Fruit fly (Drosophila melanogaster) whole organism, prepupa: ENCODE results near the gene UQCR-6.4L.

Source experiments
- Blimp-1 ChIP-seq: fragments of 200-800 bp; sonication (Bioruptor generic); optimal IDR thresholded peaks from 3 replicates; lab custom pipeline; 2017; ENCODE audit warnings: missing biosample characterization, missing genetic modification characterization, mild to moderate bottlenecking, moderate library complexity, missing genetic modification reagents
- CG11294 ChIP-seq: fragments of 200-800 bp; sonication (Bioruptor generic); IDR thresholded peaks from 2 replicates; pipeline ENCODE4 v1.3.6; 2022; ENCODE audit warnings: missing biosample characterization, missing genetic modification characterization
- CG1621 ChIP-seq: fragments of 200-800 bp; sonication (Bioruptor generic); optimal IDR thresholded peaks from 3 replicates; lab custom pipeline; 2018; ENCODE audit warnings: missing biosample characterization, mild to moderate bottlenecking, missing genetic modification characterization
- CG16779 ChIP-seq: fragments of 200-800 bp; sonication (Bioruptor generic); optimal IDR thresholded peaks from 3 replicates; lab custom pipeline; 2017; ENCODE audit warnings: missing biosample characterization, mild to moderate bottlenecking, missing genetic modification characterization
- CG6808 ChIP-seq: fragments of 200-800 bp; sonication (Bioruptor generic); optimal IDR thresholded peaks from 3 replicates; lab custom pipeline; 2017; ENCODE audit warnings: missing biosample characterization, missing genetic modification characterization, mild to moderate bottlenecking, moderate library complexity, missing genetic modification reagents
- CG6854 ChIP-seq: fragments of 200-800 bp; sonication (Bioruptor generic); optimal IDR thresholded peaks from 2 replicates; lab custom pipeline; 2017; ENCODE audit warnings: missing biosample characterization, mild to moderate bottlenecking, missing genetic modification characterization
- CG7368 ChIP-seq: fragments of 200-800 bp; sonication (Bioruptor generic); optimal IDR thresholded peaks from 3 replicates; lab custom pipeline; 2016; ENCODE audit warnings: missing biosample characterization, missing genetic modification characterization
- CG8319 ChIP-seq: fragments of 200-800 bp; sonication (Bioruptor generic); optimal IDR thresholded peaks from 3 replicates; lab custom pipeline; 2016; ENCODE audit warnings: missing biosample characterization, missing genetic modification characterization
- Ets21C ChIP-seq: fragments of 200-800 bp; sonication (Bioruptor generic); optimal IDR thresholded peaks from 3 replicates; lab custom pipeline; 2016; ENCODE audit warnings: missing biosample characterization, missing genetic modification characterization
- Met ChIP-seq: fragments of 200-800 bp; sonication (Bioruptor generic); optimal IDR thresholded peaks from 3 replicates; lab custom pipeline; 2016; ENCODE audit warnings: missing biosample characterization, missing genetic modification characterization
- lz ChIP-seq: fragments of 200-800 bp; sonication (Bioruptor generic); optimal IDR thresholded peaks from 3 replicates; lab custom pipeline; 2016; ENCODE audit warnings: missing biosample characterization, missing genetic modification characterization
- net ChIP-seq: fragments of 200-800 bp; sonication (Bioruptor generic); optimal IDR thresholded peaks from 3 replicates; lab custom pipeline; 2016; ENCODE audit warnings: missing biosample characterization, missing genetic modification characterization
- salr ChIP-seq, 2 experiments: fragments of 200-800 bp; sonication (Bioruptor generic); optimal IDR thresholded peaks; 3 replicates each; lab custom pipeline; 2016 to 2018; ENCODE audit warnings: missing biosample characterization in 2 of 2, missing genetic modification characterization in 2 of 2, mild to moderate bottlenecking in 1 of 2

DNA sequence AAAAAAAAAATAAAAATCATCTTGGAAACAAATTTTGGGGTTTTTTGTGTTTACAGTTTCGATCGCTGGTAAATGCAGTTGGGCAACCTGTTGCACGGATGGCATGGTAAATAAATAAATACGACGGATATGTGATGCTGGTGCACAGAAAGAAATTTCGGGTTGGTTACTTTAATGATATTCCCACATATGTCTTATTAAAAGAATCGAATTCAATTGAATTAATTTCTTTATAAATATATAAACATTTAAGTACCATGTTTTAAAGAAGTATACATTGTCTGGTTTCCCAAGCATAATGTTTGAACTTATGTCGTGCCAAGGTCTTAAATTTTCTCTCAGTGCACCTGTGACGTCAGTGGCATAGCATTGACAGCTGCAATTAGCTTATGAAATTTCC, 945 bp downstream of the UQCR-6.4L start:
- TF ChIP-seq CG11294 (GFP tag; lab: Robert Waterston, UW): no peak
- no peak for TF ChIP-seq Met (GFP tag; lab: Kevin White, UChicago)
- no peak for TF ChIP-seq CG6854 (GFP tag; lab: Kevin White, UChicago)
- no peak for TF ChIP-seq net
- TF ChIP-seq CG1621: no peak
- no peak for TF ChIP-seq Ets21C
- no peak for TF ChIP-seq CG6808 (GFP tag; lab: Kevin White, UChicago)
- TF ChIP-seq CG7368 (GFP tag; lab: Kevin White, UChicago): no peak
- no peak for TF ChIP-seq Blimp-1 (GFP tag; lab: Kevin White, UChicago)
- TF ChIP-seq CG8319 (GFP tag; lab: Kevin White, UChicago): no peak
- no peak for TF ChIP-seq salr (GFP tag; optimal IDR thresholded peaks at IDR 0.05; lab: Kevin White, UChicago)
- no peak for TF ChIP-seq CG16779
- TF ChIP-seq lz (GFP tag; lab: Kevin White, UChicago): no peak
